Worm (Caenorhabditis elegans) whole organism, L3 larva: ENCODE data around the gene top-3.

ENCODE experiments used
- ama-1 ChIP-seq: fragments of 150-350 bp; optimal IDR thresholded peaks from 2 replicates; lab custom pipeline; 2018
- elt-2 ChIP-seq: sonication (generic microtip); optimal IDR thresholded peaks from 2 replicates; lab custom pipeline; 2016; ENCODE audit warnings: missing genetic modification reagents, mild to moderate bottlenecking, missing genetic modification characterization, missing compliant biosample characterization
- elt-3 ChIP-seq, 3 experiments: fragments of 150-350 bp in 1 of 3; sonication (generic microtip) in 2 of 3; optimal IDR thresholded peaks; 2 replicates in 2 of 3; 4 replicates in 1 of 3; lab custom pipeline; 2014 to 2017; ENCODE audit warnings: missing biosample characterization in 3 of 3, missing genetic modification characterization in 3 of 3
- hmg-11 ChIP-seq: sonication (generic microtip); optimal IDR thresholded peaks from 2 replicates; lab custom pipeline; 2016; ENCODE audit warnings: missing genetic modification characterization, missing compliant biosample characterization
- lsy-12 ChIP-seq: sonication (generic microtip); optimal IDR thresholded peaks from 2 replicates; lab custom pipeline; 2016; ENCODE audit warnings: mild to moderate bottlenecking, missing genetic modification characterization, missing compliant biosample characterization
- nhr-237 ChIP-seq: fragments of 150-350 bp; optimal IDR thresholded peaks from 2 replicates; lab custom pipeline; 2014; ENCODE audit warnings: missing biosample characterization, missing genetic modification characterization
- nhr-25 ChIP-seq: sonication (generic microtip); optimal IDR thresholded peaks from 2 replicates; lab custom pipeline; 2017; ENCODE audit warnings: missing biosample characterization, missing genetic modification characterization
- pha-4 ChIP-seq: fragments of 150-350 bp; optimal IDR thresholded peaks from 2 replicates; lab custom pipeline; 2014; ENCODE audit warnings: missing biosample characterization, missing genetic modification reagents, missing genetic modification characterization
- skn-1 ChIP-seq: fragments of 150-350 bp; optimal IDR thresholded peaks from 2 replicates; lab custom pipeline; 2014; ENCODE audit warnings: missing biosample characterization, missing genetic modification characterization

DNA sequence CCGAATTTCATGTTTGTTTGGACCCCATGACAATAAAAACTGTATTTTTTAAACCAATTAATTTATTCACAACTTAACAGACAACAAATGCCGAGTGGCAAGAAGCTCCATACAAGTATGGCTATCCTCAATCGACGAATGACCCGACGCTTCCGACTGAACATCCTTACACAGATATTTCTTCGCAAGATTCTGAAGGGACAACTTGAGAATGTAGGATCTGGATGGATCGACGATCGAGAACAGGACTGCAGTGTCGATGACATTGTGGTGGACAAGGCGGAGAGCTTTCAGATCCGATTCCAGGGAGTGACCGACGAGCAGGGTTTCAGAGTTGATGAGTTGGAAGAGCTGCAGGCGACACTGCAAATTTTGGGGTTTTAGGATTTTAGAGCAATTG, 39.6 kb upstream of the top-3 start:
- no peak for TF ChIP-seq hmg-11
- no peak for TF ChIP-seq elt-2 (tag; lab: Kevin White, UChicago)
- TF ChIP-seq skn-1 (tag; lab: Kevin White, UChicago) = no peak
- TF ChIP-seq nhr-237 (tag; lab: Kevin White, UChicago) = no peak
- TF ChIP-seq nhr-25 (tag; lab: Kevin White, UChicago) = no peak
- TF ChIP-seq pha-4 (tag; lab: Kevin White, UChicago) = no peak
- TF ChIP-seq ama-1 (lab: Kevin White, UChicago) = no peak
- TF ChIP-seq lsy-12 (tag; lab: Kevin White, UChicago) = no peak
- no peak for TF ChIP-seq elt-3 (tag; optimal IDR thresholded peaks at IDR 0.05; lab: Kevin White, UChicago)
